Fruit fly (Drosophila melanogaster): Measurements from ENCODE around the gene Elp1.

Elp1 gene

dm6 chr3R:11661712-11662111 is 10.9 kb downstream of the Elp1 start (continued):
- TF ChIP-seq stc (GFP tag; IDR thresholded peaks at IDR 0.05) (peak; percentile 40; the same call in 1 of the 2 replicates), Dfd (GFP tag; optimal IDR thresholded peaks at IDR 0.05) (no peak), hbn (GFP tag; IDR thresholded peaks at IDR 0.05; ENCODE audit: partially characterized antibody) (no peak), Adf1 (GFP tag; IDR thresholded peaks at IDR 0.05) (no peak), CG8478 (optimal IDR thresholded peaks at IDR 0.05) (no peak), CG34224 (GFP tag; IDR thresholded peaks at IDR 0.05; ENCODE audit: partially characterized antibody) (no peak), CG10321 (GFP tag; IDR thresholded peaks at IDR 0.05) (no peak), phol (tag; optimal IDR thresholded peaks at IDR 0.05) (peak; percentile 52), en (GFP tag; optimal IDR thresholded peaks at IDR 0.05) (no peak), prd (optimal IDR thresholded peaks at IDR 0.05) (no peak), prd (GFP tag; IDR thresholded peaks at IDR 0.05) (peak; percentile 44; the same call in 2 of the 3 replicates), Doc3 (GFP tag; IDR thresholded peaks at IDR 0.05; ENCODE audit: partially characterized antibody) (no peak), CG42726 (GFP tag; IDR thresholded peaks at IDR 0.05; ENCODE audit: partially characterized antibody) (no peak), exex (tag; optimal IDR thresholded peaks at IDR 0.05) (peak; percentile 9), CG7963 (GFP tag; IDR thresholded peaks at IDR 0.05; ENCODE audit: partially characterized antibody) (no peak), wdn (GFP tag; IDR thresholded peaks at IDR 0.05) (no peak), C15 (GFP tag; IDR thresholded peaks at IDR 0.05) (no peak), Hsf (GFP tag; optimal IDR thresholded peaks at IDR 0.05) (no peak), CG4328 (GFP tag; optimal IDR thresholded peaks at IDR 0.05) (no peak), esg (GFP tag; conservative IDR thresholded peaks at IDR 0.05) (no peak; the same call in 1 of the 2 replicates), scrt (GFP tag; optimal IDR thresholded peaks at IDR 0.05) (peak; percentile 53), ewg (GFP tag; optimal IDR thresholded peaks at IDR 0.05) (peak; percentile 31), CG11560 (tag; IDR thresholded peaks at IDR 0.05) (no peak), CG13424 (tag; optimal IDR thresholded peaks at IDR 0.05) (peak; percentile 70), ro (GFP tag; IDR thresholded peaks at IDR 0.05) (no peak), nau (GFP tag; optimal IDR thresholded peaks at IDR 0.05) (peak; percentile 27), Hmx (GFP tag; optimal IDR thresholded peaks at IDR 0.05) (no peak), CG10267 (tag; optimal IDR thresholded peaks at IDR 0.05) (peak; percentile 21), CG5953 (GFP tag; IDR thresholded peaks at IDR 0.05) (no peak), sna (GFP tag; IDR thresholded peaks at IDR 0.05; ENCODE audit: partially characterized antibody) (no peak), pita (GFP tag; optimal IDR thresholded peaks at IDR 0.05) (no peak), MESR4 (GFP tag; optimal IDR thresholded peaks at IDR 0.05) (no peak), CG10209 (GFP tag; optimal IDR thresholded peaks at IDR 0.05) (peak; percentile 45), Lim3 (GFP tag; IDR thresholded peaks at IDR 0.05) (0 out of 2 replicates have a peak, but pooled peaks have one; percentile 13), CG5180 (GFP tag; optimal IDR thresholded peaks at IDR 0.05) (peak; percentile 53), CG15479 (GFP tag; optimal IDR thresholded peaks at IDR 0.05) (no peak), insv (GFP tag; optimal IDR thresholded peaks at IDR 0.05) (no peak), CG33557 (GFP tag; optimal IDR thresholded peaks at IDR 0.05) (no peak), Awh (GFP tag; IDR thresholded peaks at IDR 0.05) (peak; percentile 60; the same call in 1 of the 2 replicates), CG12071 (GFP tag; optimal IDR thresholded peaks at IDR 0.05) (peak; percentile 54), ranshi (GFP tag; IDR thresholded peaks at IDR 0.05) (no peak), cwo (GFP tag; optimal IDR thresholded peaks at IDR 0.05) (peak; percentile 64), CG14441 (GFP tag; IDR thresholded peaks at IDR 0.05) (peak; percentile 70), ken (GFP tag; IDR thresholded peaks at IDR 0.05) (no peak), lov (optimal IDR thresholded peaks at IDR 0.05) (no peak), lov (GFP tag; IDR thresholded peaks at IDR 0.05) (no peak), CG11504 (tag; optimal IDR thresholded peaks at IDR 0.05) (peak; percentile 79), ci (GFP tag; IDR thresholded peaks at IDR 0.05) (peak; percentile 36; the same call in 1 of the 3 replicates), Gug (GFP tag; IDR thresholded peaks at IDR 0.05) (no peak), lmd (GFP tag; IDR thresholded peaks at IDR 0.05) (peak; percentile 40), HLHmδ (GFP tag; optimal IDR thresholded peaks at IDR 0.05) (no peak)
